Worm (Caenorhabditis elegans) whole organism, young adult: ENCODE measurements around the gene F58B6.1.

Experiments
- hlh-26 ChIP-seq: fragments of 200-800 bp; sonication (Bioruptor generic); conservative IDR thresholded peaks from 2 replicates; pipeline ENCODE4 v1.3.6; 2022; ENCODE audit warnings: missing genetic modification reagents, missing genetic modification characterization, missing compliant biosample characterization
- unc-130 ChIP-seq: sonication (generic microtip); optimal IDR thresholded peaks from 2 replicates; lab custom pipeline; 2016; ENCODE audit warnings: missing genetic modification reagents, missing genetic modification characterization, missing compliant biosample characterization

DNA sequence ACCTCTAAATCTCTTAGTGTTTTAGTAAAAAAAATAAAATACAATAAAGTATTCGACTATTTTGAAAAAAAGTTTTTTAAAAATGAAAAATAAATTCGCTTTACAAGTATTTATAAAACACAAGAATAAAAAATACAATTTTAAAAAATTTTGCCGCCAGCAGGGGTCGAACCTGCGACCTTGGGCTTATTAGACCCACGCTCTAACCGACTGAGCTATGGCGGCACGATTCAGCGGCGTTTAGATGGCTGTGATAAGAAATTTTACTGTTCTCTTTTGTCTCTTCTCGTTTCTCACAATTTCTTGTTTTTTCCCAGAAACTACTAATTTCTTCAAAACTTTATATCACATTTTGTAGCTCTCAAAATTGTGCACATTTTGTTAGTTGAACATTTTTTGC is 47.5 kb upstream of the F58B6.1 start:
- TF ChIP-seq hlh-26 (GFP tag; lab: Robert Waterston, UW) = no peak
- no peak for TF ChIP-seq unc-130 (GFP tag; lab: Kevin White, UChicago)
